Worm (Caenorhabditis elegans) whole organism, young adult: ENCODE data around the gene his-42.
"Not testable (repeated sequence)": the region's sequence is repeated elsewhere in the genome, so short reads cannot be mapped to it uniquely, and the experiment has no call there.

ENCODE experiments used
- B0019.2 ChIP-seq: fragments of 200-800 bp; sonication (Bioruptor generic); conservative IDR thresholded peaks from 2 replicates; pipeline ENCODE4 v1.3.6; 2022; ENCODE audit warnings: missing genetic modification reagents, missing genetic modification characterization, missing compliant biosample characterization
- Y67H2A.10 ChIP-seq: fragments of 200-800 bp; sonication (Bioruptor generic); conservative IDR thresholded peaks from 2 replicates; pipeline ENCODE4 v1.3.6; 2022; ENCODE audit warnings: missing genetic modification reagents, missing genetic modification characterization, missing compliant biosample characterization
- Y79H2A.3 ChIP-seq: fragments of 200-800 bp; sonication (Bioruptor generic); conservative IDR thresholded peaks from 2 replicates; pipeline ENCODE4 v1.3.6; 2022; ENCODE audit warnings: missing genetic modification reagents, missing genetic modification characterization, missing compliant biosample characterization
- cebp-1 ChIP-seq, 2 experiments: fragments of 200-800 bp in 1 of 2; sonication (Bioruptor generic) in 1 of 2; sonication (generic microtip) in 1 of 2; IDR thresholded peaks in 1 of 2; optimal IDR thresholded peaks in 1 of 2; 2 replicates each; pipeline versions ENCODE4 v1.3.6 to Lab custom; 2017 to 2022; ENCODE audit warnings: missing compliant biosample characterization in 2 of 2, missing genetic modification characterization in 2 of 2, mild to moderate bottlenecking in 1 of 2, missing genetic modification reagents in 1 of 2, moderate library complexity in 1 of 2
- ceh-27 ChIP-seq: fragments of 200-800 bp; sonication (Bioruptor generic); optimal IDR thresholded peaks from 2 replicates; lab custom pipeline; 2018; ENCODE audit warnings: mild to moderate bottlenecking, missing genetic modification characterization, moderate library complexity, missing compliant biosample characterization
- ets-4 ChIP-seq: fragments of 200-800 bp; sonication (Bioruptor generic); optimal IDR thresholded peaks from 2 replicates; lab custom pipeline; 2018; ENCODE audit warnings: mild to moderate bottlenecking, missing genetic modification characterization, missing compliant biosample characterization
- hmg-1.2 ChIP-seq: fragments of 200-800 bp; sonication (Bioruptor generic); IDR thresholded peaks from 2 replicates; pipeline ENCODE4 v1.3.6; 2022; ENCODE audit warnings: missing genetic modification reagents, missing genetic modification characterization, missing compliant biosample characterization
- lin-40 ChIP-seq: sonication (generic microtip); optimal IDR thresholded peaks from 2 replicates; lab custom pipeline; 2016; ENCODE audit warnings: missing genetic modification characterization, mild to moderate bottlenecking, missing compliant biosample characterization, missing genotype, missing genetic modification reagents
- madf-3 ChIP-seq: fragments of 200-800 bp; sonication (Bioruptor generic); IDR thresholded peaks from 2 replicates; pipeline ENCODE4 v1.3.6; 2022; ENCODE audit warnings: missing genetic modification reagents, missing genetic modification characterization, missing compliant biosample characterization
- nhr-120 ChIP-seq: fragments of 200-800 bp; sonication (Bioruptor generic); IDR thresholded peaks from 2 replicates; pipeline ENCODE4 v1.3.6; 2022; ENCODE audit warnings: missing genetic modification characterization, missing compliant biosample characterization
- snpc-4 ChIP-seq, 5 experiments: fragments of 150-350 bp in 1 of 5; sonication (generic microtip) in 4 of 5; optimal IDR thresholded peaks; 2 replicates each; lab custom pipeline; 2014 to 2018; ENCODE audit warnings: missing genetic modification characterization in 5 of 5, missing biosample characterization in 3 of 5, antibody characterized with exemption in 2 of 5, mild to moderate bottlenecking in 2 of 5, missing compliant biosample characterization in 2 of 5, missing genotype in 2 of 5, moderate library complexity in 2 of 5, missing genetic modification reagents in 1 of 5
- ztf-18 ChIP-seq: sonication (generic microtip); optimal IDR thresholded peaks from 2 replicates; lab custom pipeline; 2016; ENCODE audit warnings: missing genotype, mild to moderate bottlenecking, missing genetic modification characterization, missing compliant biosample characterization

DNA sequence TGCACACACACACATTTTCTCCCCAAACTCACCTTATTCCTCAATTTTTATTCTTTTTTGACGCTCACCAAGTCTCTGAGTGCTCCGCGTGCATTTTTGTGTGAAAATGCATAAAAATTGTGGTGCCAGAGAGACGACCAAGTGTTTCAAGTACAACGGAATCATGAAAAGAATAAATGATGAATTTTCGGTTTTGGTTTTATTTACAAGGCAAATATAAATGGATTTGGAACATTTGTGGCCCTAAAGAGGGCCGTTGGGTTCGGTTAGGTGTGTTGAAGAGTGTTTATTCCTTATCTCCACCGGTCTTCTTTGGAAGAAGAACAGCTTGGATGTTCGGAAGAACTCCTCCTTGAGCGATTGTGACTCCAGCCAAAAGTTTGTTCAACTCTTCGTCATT, 11.0 kb downstream of the his-42 start:
- not testable (repeated sequence) for TF ChIP-seq cebp-1 (GFP tag; IDR thresholded peaks at IDR 0.05; lab: Robert Waterston, UW); cebp-1 (tag; optimal IDR thresholded peaks at IDR 0.05; lab: Kevin White, UChicago); hmg-1.2; Y67H2A.10; ceh-27 (GFP tag; lab: Kevin White, UChicago); Y79H2A.3 (GFP tag; lab: Robert Waterston, UW); madf-3 (GFP tag; lab: Robert Waterston, UW); ets-4 (GFP tag; lab: Kevin White, UChicago); nhr-120 (GFP tag; lab: Robert Waterston, UW); ztf-18 (tag; lab: Kevin White, UChicago); lin-40 (tag; lab: Kevin White, UChicago); B0019.2 (GFP tag; lab: Robert Waterston, UW); snpc-4 (GFP tag; optimal IDR thresholded peaks at IDR 0.05; lab: Kevin White, UChicago); snpc-4 (tag; optimal IDR thresholded peaks at IDR 0.05; lab: Kevin White, UChicago)
